Fruit fly (Drosophila melanogaster): ENCODE results near the gene yellow-k.

yellow-k gene

dm6 chr3L:15566484-15566955 is 46.1 kb downstream of the yellow-k start (continued):
- TF ChIP-seq Adf1 (GFP tag; IDR thresholded peaks at IDR 0.05), result peak; percentile 31; the same call in 1 of the 2 replicates
- no peak for TF ChIP-seq CG7963 (GFP tag; IDR thresholded peaks at IDR 0.05; ENCODE audit: partially characterized antibody)
- TF ChIP-seq dysf (GFP tag; IDR thresholded peaks at IDR 0.05), result peak; percentile 47; the same call in 2 of the 3 replicates
- TF ChIP-seq Opbp (GFP tag; IDR thresholded peaks at IDR 0.05; ENCODE audit: partially characterized antibody), result no peak
- TF ChIP-seq CG7372 (GFP tag; IDR thresholded peaks at IDR 0.05), result no peak
- TF ChIP-seq Bgb (GFP tag; IDR thresholded peaks at IDR 0.05; ENCODE audit: partially characterized antibody), result no peak
- no peak for TF ChIP-seq repo (GFP tag; optimal IDR thresholded peaks at IDR 0.05)
- TF ChIP-seq lilli (GFP tag; optimal IDR thresholded peaks at IDR 0.05), result no peak
- TF ChIP-seq HmgD (GFP tag; optimal IDR thresholded peaks at IDR 0.05), result peak; percentile 9
- TF ChIP-seq dmrt99B (tag; optimal IDR thresholded peaks at IDR 0.05), result no peak
- no peak for TF ChIP-seq br (optimal IDR thresholded peaks at IDR 0.05)
- TF ChIP-seq Max (GFP tag; optimal IDR thresholded peaks at IDR 0.05), result no peak
- peak; percentile 71 for TF ChIP-seq CG5180 (GFP tag; optimal IDR thresholded peaks at IDR 0.05)
- TF ChIP-seq CG17359 (tag; optimal IDR thresholded peaks at IDR 0.05), result no peak
- TF ChIP-seq CG32767 (GFP tag; IDR thresholded peaks at IDR 0.05), result no peak; the same call in 1 of the 2 replicates
- 0 out of 4 replicates have a peak, but pooled peaks have one; percentile 44 for TF ChIP-seq chinmo (GFP tag; IDR thresholded peaks at IDR 0.05; ENCODE audit: partially characterized antibody)
- no peak for TF ChIP-seq CG7839 (tag; optimal IDR thresholded peaks at IDR 0.05)
- TF ChIP-seq E2f1 (GFP tag; IDR thresholded peaks at IDR 0.05), result peak; percentile 57; the same call in 1 of the 2 replicates
- TF ChIP-seq CG8089 (GFP tag; optimal IDR thresholded peaks at IDR 0.05), result peak; percentile 38
- TF ChIP-seq CG15269 (tag; optimal IDR thresholded peaks at IDR 0.05), result no peak
- no peak for TF ChIP-seq CG17568 (GFP tag; optimal IDR thresholded peaks at IDR 0.05)
- TF ChIP-seq BEAF-32 (GFP tag; optimal IDR thresholded peaks at IDR 0.05), result no peak
- 0 out of 2 replicates have a peak, but pooled peaks have one; percentile 37 for TF ChIP-seq CG10366 (GFP tag; IDR thresholded peaks at IDR 0.05)
- peak; percentile 59; the same call in 1 of the 3 replicates for TF ChIP-seq CG34422 (GFP tag; IDR thresholded peaks at IDR 0.05)
- peak; percentile 78 for TF ChIP-seq CG2875 (GFP tag; optimal IDR thresholded peaks at IDR 0.05)
- no peak for TF ChIP-seq ato (GFP tag; IDR thresholded peaks at IDR 0.05; ENCODE audit: partially characterized antibody)
- TF ChIP-seq CG17912 (GFP tag; optimal IDR thresholded peaks at IDR 0.05), result peak; percentile 83
- no peak for TF ChIP-seq Neu2 (GFP tag; optimal IDR thresholded peaks at IDR 0.05; ENCODE audit: borderline replicate concordance)
- no peak for TF ChIP-seq D19A (tag; optimal IDR thresholded peaks at IDR 0.05)
- peak; percentile 51 for TF ChIP-seq CG18476 (GFP tag; optimal IDR thresholded peaks at IDR 0.05)
- TF ChIP-seq CG10543 (GFP tag; optimal IDR thresholded peaks at IDR 0.05), result peak; percentile 98
- TF ChIP-seq Side (GFP tag; optimal IDR thresholded peaks at IDR 0.05), result no peak
- no peak for TF ChIP-seq pnt (GFP tag; optimal IDR thresholded peaks at IDR 0.05)
- peak; percentile 46 for TF ChIP-seq en (GFP tag; optimal IDR thresholded peaks at IDR 0.05)
- peak; percentile 62 for TF ChIP-seq da (GFP tag; optimal IDR thresholded peaks at IDR 0.05)
- peak; percentile 20 for TF ChIP-seq fu2 (GFP tag; optimal IDR thresholded peaks at IDR 0.05)
- peak; percentile 41; the same call in 1 of the 2 replicates for TF ChIP-seq ranshi (GFP tag; IDR thresholded peaks at IDR 0.05)
- TF ChIP-seq CG9797 (GFP tag; optimal IDR thresholded peaks at IDR 0.05), result no peak
- TF ChIP-seq fru (optimal IDR thresholded peaks at IDR 0.05), result no peak
- no peak for TF ChIP-seq slou (GFP tag; optimal IDR thresholded peaks at IDR 0.05)
- peak; percentile 82 for TF ChIP-seq schlank (tag; optimal IDR thresholded peaks at IDR 0.05)
- TF ChIP-seq CG11560 (tag; IDR thresholded peaks at IDR 0.05), result no peak
- TF ChIP-seq toy (GFP tag; IDR thresholded peaks at IDR 0.05), result no peak
- no peak for TF ChIP-seq CG1024 (GFP tag; IDR thresholded peaks at IDR 0.05)
- TF ChIP-seq klu (GFP tag; IDR thresholded peaks at IDR 0.05), result no peak
- 0 out of 3 replicates have a peak, but pooled peaks have one; percentile 67 for TF ChIP-seq CG11456 (GFP tag; IDR thresholded peaks at IDR 0.05)
- no peak for TF ChIP-seq Rx (GFP tag; IDR thresholded peaks at IDR 0.05)
- no peak for TF ChIP-seq cas (GFP tag; IDR thresholded peaks at IDR 0.05)
- TF ChIP-seq CG6813 (GFP tag; optimal IDR thresholded peaks at IDR 0.05), result peak; percentile 87
- no peak for TF ChIP-seq CG14667 (GFP tag; IDR thresholded peaks at IDR 0.05)
- peak; percentile 89 for TF ChIP-seq ci (GFP tag; IDR thresholded peaks at IDR 0.05)

Data from whole organism, embryonic.